Worm (Caenorhabditis elegans) whole organism, early embryonic: ENCODE results near the gene F52C9.3.
A peak's percentile ranks its signal among the peaks of the same experiment; 100 is the strongest.

Source experiments
- B0310.2 ChIP-seq: sonication (generic microtip); optimal IDR thresholded peaks from 2 replicates; lab custom pipeline; 2016; ENCODE audit warnings: mild to moderate bottlenecking, missing genetic modification characterization, missing compliant biosample characterization
- F13C5.2 ChIP-seq: sonication (generic microtip); optimal IDR thresholded peaks from 2 replicates; lab custom pipeline; 2017; ENCODE audit warnings: mild to moderate bottlenecking, missing genetic modification characterization, inconsistent platforms, missing compliant biosample characterization
- aly-1 ChIP-seq: sonication (generic microtip); optimal IDR thresholded peaks from 2 replicates; lab custom pipeline; 2016; ENCODE audit warnings: missing genetic modification characterization, missing compliant biosample characterization
- ama-1 ChIP-seq: fragments of 150-350 bp; optimal IDR thresholded peaks from 2 replicates; lab custom pipeline; 2014
- ceh-13 ChIP-seq: fragments of 200-800 bp; sonication (Bioruptor generic); optimal IDR thresholded peaks from 2 replicates; lab custom pipeline; 2018; ENCODE audit warnings: mild to moderate bottlenecking, missing genetic modification characterization, missing compliant biosample characterization
- ceh-36 ChIP-seq: sonication (generic microtip); optimal IDR thresholded peaks from 2 replicates; lab custom pipeline; 2016; ENCODE audit warnings: missing genetic modification characterization, inconsistent platforms, missing compliant biosample characterization
- ets-7 ChIP-seq: sonication (generic microtip); optimal IDR thresholded peaks from 2 replicates; lab custom pipeline; 2016; ENCODE audit warnings: missing genotype, missing genetic modification characterization, missing compliant biosample characterization
- flt-1 ChIP-seq: fragments of 200-800 bp; sonication (Bioruptor generic); IDR thresholded peaks from 2 replicates; pipeline ENCODE4 v1.3.6; 2022; ENCODE audit warnings: missing genetic modification characterization, missing compliant biosample characterization
- hmbx-1 ChIP-seq: sonication (generic microtip); optimal IDR thresholded peaks from 2 replicates; lab custom pipeline; 2016; ENCODE audit warnings: mild to moderate bottlenecking, missing genetic modification characterization, missing compliant biosample characterization
- hmg-4 ChIP-seq: fragments of 200-800 bp; sonication (Bioruptor generic); optimal IDR thresholded peaks from 2 replicates; lab custom pipeline; 2018; ENCODE audit warnings: mild to moderate bottlenecking, missing genetic modification characterization, missing compliant biosample characterization
- hnd-1 ChIP-seq: sonication (generic microtip); optimal IDR thresholded peaks from 2 replicates; lab custom pipeline; 2016; ENCODE audit warnings: missing genetic modification characterization, missing compliant biosample characterization
- pes-1 ChIP-seq: fragments of 200-800 bp; sonication (Bioruptor generic); IDR thresholded peaks from 2 replicates; pipeline ENCODE4 v1.3.6; 2022; ENCODE audit warnings: missing genetic modification reagents, missing genetic modification characterization, missing compliant biosample characterization
- scrt-1 ChIP-seq: fragments of 200-800 bp; sonication (Bioruptor generic); IDR thresholded peaks from 2 replicates; pipeline ENCODE4 v1.3.6; 2022; ENCODE audit warnings: missing genetic modification characterization, missing compliant biosample characterization
- sea-1 ChIP-seq: fragments of 200-800 bp; sonication (Bioruptor generic); conservative IDR thresholded peaks from 2 replicates; pipeline ENCODE4 v1.3.6; 2022; ENCODE audit warnings: missing genetic modification characterization, missing compliant biosample characterization
- tbx-11 ChIP-seq: fragments of 200-800 bp; sonication (Bioruptor generic); IDR thresholded peaks from 2 replicates; pipeline ENCODE4 v1.3.6; 2022; ENCODE audit warnings: missing genetic modification characterization, missing compliant biosample characterization
- tbx-37 ChIP-seq: fragments of 200-800 bp; sonication (Bioruptor generic); conservative IDR thresholded peaks from 2 replicates; pipeline ENCODE4 v1.3.6; 2022; ENCODE audit warnings: missing genetic modification reagents, missing genetic modification characterization, missing compliant biosample characterization
- tra-4 ChIP-seq: sonication (generic microtip); optimal IDR thresholded peaks from 2 replicates; lab custom pipeline; 2017; ENCODE audit warnings: missing genetic modification characterization, missing compliant biosample characterization

F52C9.3 gene

DNA sequence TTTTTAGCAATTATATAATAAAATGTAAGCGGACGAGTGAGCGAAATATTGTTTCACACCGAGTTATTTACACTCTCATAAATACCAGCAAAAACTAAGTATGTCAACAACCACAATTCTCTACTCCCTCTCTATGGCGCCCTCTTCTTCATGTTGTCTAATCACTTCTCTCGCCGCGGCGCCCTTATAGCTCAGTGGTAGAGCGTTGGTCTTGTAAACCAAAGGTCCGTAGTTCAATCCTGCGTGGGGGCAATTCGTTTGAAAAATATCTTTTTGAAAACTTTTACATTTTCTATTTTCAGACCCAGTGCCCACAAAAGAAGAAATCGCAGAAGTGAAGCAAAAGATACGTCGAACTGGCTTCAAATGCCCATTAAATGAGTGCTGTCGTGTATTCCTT, 16.0 kb upstream of the F52C9.3 start:
- TF ChIP-seq hnd-1 (peak; percentile 44), F13C5.2 (peak; percentile 8), ama-1 (lab: Kevin White, UChicago) (no peak), tbx-11 (GFP tag; lab: Robert Waterston, UW) (no peak; the same call in none of the 2 replicates), hmg-4 (GFP tag; lab: Kevin White, UChicago) (no peak), B0310.2 (tag; lab: Kevin White, UChicago) (no peak), scrt-1 (GFP tag; lab: Robert Waterston, UW) (peak; percentile 68; the same call in 1 of the 2 replicates), tra-4 (tag; lab: Kevin White, UChicago) (no peak), flt-1 (no peak), pes-1 (GFP tag; lab: Robert Waterston, UW) (peak; percentile 81), hmbx-1 (no peak), ets-7 (no peak), ceh-36 (tag; lab: Kevin White, UChicago) (peak; percentile 51), tbx-37 (peak; percentile 72), sea-1 (GFP tag; lab: Robert Waterston, UW) (0 out of 2 replicates have a peak, but pooled peaks have one; percentile 54), aly-1 (tag; lab: Kevin White, UChicago) (no peak), ceh-13 (GFP tag; lab: Kevin White, UChicago) (peak; percentile 9)

DNA sequence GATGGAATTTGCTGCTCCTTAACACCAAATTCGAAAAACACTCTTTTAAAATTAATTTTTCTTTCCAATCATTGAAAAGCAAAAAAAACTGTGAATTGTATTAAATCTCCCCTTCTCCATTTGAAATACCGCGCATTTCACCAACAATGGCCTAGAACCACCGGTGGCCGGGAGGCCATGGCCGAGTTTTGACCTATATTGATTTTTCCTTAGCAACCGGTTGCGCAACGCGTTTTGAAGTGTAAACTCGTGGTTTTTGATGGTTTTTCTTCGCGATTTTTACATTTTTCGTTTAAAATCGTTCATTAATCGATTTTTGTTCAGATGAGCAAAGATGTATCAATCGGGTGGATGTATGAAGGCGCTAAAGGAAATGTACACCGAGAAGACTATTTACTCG, 13.4 kb upstream of the F52C9.3 start, which contains the start of gene mog-3:
mog-3 (plus strand) TSS at position 319 of the 400 bp plus-strand sequence.
- no peak for TF ChIP-seq ama-1 (lab: Kevin White, UChicago)
- peak; percentile 22; the same call in 1 of the 2 replicates for TF ChIP-seq tbx-11 (GFP tag; lab: Robert Waterston, UW)
- TF ChIP-seq flt-1 = 0 out of 2 replicates have a peak, but pooled peaks have one; percentile 37
- TF ChIP-seq tra-4 (tag; lab: Kevin White, UChicago) = peak; percentile 9
- peak; percentile 83 for TF ChIP-seq tbx-37
- no peak for TF ChIP-seq aly-1 (tag; lab: Kevin White, UChicago)
- no peak for TF ChIP-seq ceh-13 (GFP tag; lab: Kevin White, UChicago)
- TF ChIP-seq ets-7 = peak; percentile 4
- peak; percentile 63; the same call in 1 of the 2 replicates for TF ChIP-seq pes-1 (GFP tag; lab: Robert Waterston, UW)
- TF ChIP-seq F13C5.2 = peak; percentile 15
- TF ChIP-seq B0310.2 (tag; lab: Kevin White, UChicago) = no peak
- TF ChIP-seq sea-1 (GFP tag; lab: Robert Waterston, UW) = no peak

DNA sequence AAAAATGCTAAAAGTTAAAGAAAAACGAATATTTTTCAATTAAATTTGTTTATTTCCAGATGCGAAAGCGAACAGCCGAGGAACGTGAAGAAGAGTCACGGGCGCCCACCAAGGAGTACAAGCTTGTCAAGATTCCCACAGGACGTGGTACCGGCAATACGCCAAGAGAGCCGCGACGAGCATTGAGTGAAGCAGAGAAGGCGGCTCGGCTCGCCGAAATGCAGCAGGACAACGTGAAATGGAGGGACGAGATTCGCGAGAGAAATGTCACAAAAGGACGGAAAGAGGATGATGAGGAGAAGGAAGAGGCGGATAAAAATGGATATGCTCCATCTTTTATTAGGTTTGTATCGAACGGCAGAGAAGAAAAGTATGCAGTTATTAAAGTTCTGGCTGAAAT, 11.3 kb upstream of the F52C9.3 start:
- TF ChIP-seq flt-1 (no peak), scrt-1 (GFP tag; lab: Robert Waterston, UW) (no peak), ceh-13 (GFP tag; lab: Kevin White, UChicago) (no peak), tra-4 (tag; lab: Kevin White, UChicago) (no peak), ceh-36 (tag; lab: Kevin White, UChicago) (no peak), ama-1 (lab: Kevin White, UChicago) (no peak), pes-1 (GFP tag; lab: Robert Waterston, UW) (no peak), hnd-1 (no peak), ets-7 (no peak), hmbx-1 (no peak), hmg-4 (GFP tag; lab: Kevin White, UChicago) (no peak), sea-1 (GFP tag; lab: Robert Waterston, UW) (no peak), aly-1 (tag; lab: Kevin White, UChicago) (no peak), F13C5.2 (no peak), tbx-37 (no peak), B0310.2 (tag; lab: Kevin White, UChicago) (no peak), tbx-11 (GFP tag; lab: Robert Waterston, UW) (no peak)

DNA sequence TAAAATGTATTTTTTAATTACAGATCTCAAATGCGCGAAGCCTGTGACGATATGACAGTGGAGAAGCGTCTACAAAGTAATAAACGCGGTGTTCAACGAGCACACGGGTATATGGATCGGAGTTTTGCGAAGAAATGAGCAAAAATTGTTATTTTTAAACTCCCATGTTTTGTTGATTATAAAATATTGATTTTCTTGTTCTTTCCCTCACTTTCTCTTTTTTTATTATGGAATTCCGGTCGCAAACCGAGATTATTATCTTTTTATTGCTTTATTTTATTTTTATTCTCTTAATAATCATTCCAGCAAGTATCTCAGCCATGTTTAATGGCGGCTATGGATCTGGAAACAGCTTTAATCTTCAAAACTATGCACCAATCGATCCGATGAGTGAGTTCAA, 10.7 kb upstream of the F52C9.3 start, which contains the start of gene pqe-1:
pqe-1 (plus strand) TSS at position 301 of the 400 bp plus-strand sequence.
- TF ChIP-seq B0310.2 (tag; lab: Kevin White, UChicago) (no peak), ceh-13 (GFP tag; lab: Kevin White, UChicago) (no peak), tbx-37 (no peak), F13C5.2 (no peak), ets-7 (no peak), flt-1 (no peak), hmbx-1 (no peak), ama-1 (lab: Kevin White, UChicago) (no peak), pes-1 (GFP tag; lab: Robert Waterston, UW) (no peak), sea-1 (GFP tag; lab: Robert Waterston, UW) (no peak), tbx-11 (GFP tag; lab: Robert Waterston, UW) (no peak), scrt-1 (GFP tag; lab: Robert Waterston, UW) (no peak)

DNA sequence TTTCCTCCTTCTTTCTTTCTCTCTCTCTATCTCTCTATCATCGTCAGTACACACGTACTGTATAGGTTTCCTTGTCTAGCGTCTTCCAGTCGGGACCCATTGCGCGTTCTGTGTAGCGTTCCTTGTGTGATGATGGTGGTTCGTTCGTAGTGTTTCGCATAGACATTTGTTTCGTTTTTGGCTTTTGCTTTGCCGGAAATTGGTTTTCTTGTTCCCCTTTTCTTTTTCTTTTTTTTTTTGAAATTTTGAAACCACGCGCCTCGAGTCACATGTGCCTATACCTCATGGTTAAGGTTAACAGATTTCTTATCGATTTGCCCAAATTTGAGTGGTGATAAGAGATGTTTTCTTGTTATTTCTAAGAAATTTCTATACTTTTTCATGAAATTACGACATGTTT, 3.1 kb upstream of the F52C9.3 start:
- TF ChIP-seq hmbx-1 (no peak), B0310.2 (tag; lab: Kevin White, UChicago) (no peak), tra-4 (tag; lab: Kevin White, UChicago) (no peak), hmg-4 (GFP tag; lab: Kevin White, UChicago) (peak; percentile 34), sea-1 (GFP tag; lab: Robert Waterston, UW) (0 out of 2 replicates have a peak, but pooled peaks have one; percentile 5), ceh-13 (GFP tag; lab: Kevin White, UChicago) (no peak)

DNA sequence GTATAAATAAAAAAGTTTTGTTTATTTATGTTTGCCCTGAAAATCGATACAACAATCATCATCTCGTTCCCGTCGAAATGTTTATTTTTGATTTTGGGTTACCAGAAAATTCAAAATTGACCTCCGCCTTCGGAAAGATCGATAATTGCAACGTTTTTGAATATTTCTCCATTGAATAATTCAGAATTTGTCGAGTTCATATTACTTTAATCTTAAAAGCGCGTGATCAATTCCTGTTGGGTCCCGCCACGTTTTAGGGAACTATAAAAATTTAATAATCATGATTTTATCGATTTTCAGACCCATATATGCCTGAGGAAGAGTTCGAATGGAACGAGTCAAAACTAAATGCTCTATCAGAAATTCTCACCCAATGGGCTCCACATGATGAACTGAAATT, 4.6 kb downstream of the F52C9.3 start, which contains the start of gene sorf-2:
sorf-2 (plus strand) TSS at position 301 of the 400 bp plus-strand sequence.
- TF ChIP-seq sea-1 (GFP tag; lab: Robert Waterston, UW) (no peak), tbx-11 (GFP tag; lab: Robert Waterston, UW) (no peak), ets-7 (no peak), hmbx-1 (no peak), aly-1 (tag; lab: Kevin White, UChicago) (no peak), tbx-37 (no peak), tra-4 (tag; lab: Kevin White, UChicago) (no peak), F13C5.2 (no peak), hnd-1 (no peak), flt-1 (no peak), ama-1 (lab: Kevin White, UChicago) (no peak), ceh-36 (tag; lab: Kevin White, UChicago) (no peak), pes-1 (GFP tag; lab: Robert Waterston, UW) (no peak), hmg-4 (GFP tag; lab: Kevin White, UChicago) (no peak)

DNA sequence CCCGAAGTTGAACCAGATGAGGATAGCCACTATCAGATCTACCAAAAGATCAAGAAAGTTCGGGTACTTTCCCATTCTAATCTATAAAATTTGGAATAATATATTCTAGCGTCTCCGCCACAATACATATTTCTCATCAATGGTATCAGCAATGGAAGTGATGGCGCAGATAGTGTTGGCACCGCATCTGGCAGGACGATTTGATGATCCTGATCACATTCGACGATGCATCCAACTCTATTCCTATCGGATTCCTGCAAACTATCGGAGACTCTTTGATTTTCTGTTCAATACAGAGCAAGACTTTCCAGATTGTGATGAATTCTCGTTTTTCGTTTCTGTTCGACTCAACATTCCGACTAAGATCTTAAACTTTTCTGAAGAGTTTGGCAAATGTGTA, 7.7 kb downstream of the F52C9.3 start:
- TF ChIP-seq ceh-36 (tag; lab: Kevin White, UChicago) (no peak), scrt-1 (GFP tag; lab: Robert Waterston, UW) (no peak), ama-1 (lab: Kevin White, UChicago) (no peak), flt-1 (no peak), hmbx-1 (no peak), pes-1 (GFP tag; lab: Robert Waterston, UW) (no peak), tra-4 (tag; lab: Kevin White, UChicago) (no peak), ceh-13 (GFP tag; lab: Kevin White, UChicago) (no peak), aly-1 (tag; lab: Kevin White, UChicago) (no peak), hmg-4 (GFP tag; lab: Kevin White, UChicago) (no peak), hnd-1 (no peak), sea-1 (GFP tag; lab: Robert Waterston, UW) (no peak), tbx-37 (no peak), ets-7 (no peak), B0310.2 (tag; lab: Kevin White, UChicago) (no peak), tbx-11 (GFP tag; lab: Robert Waterston, UW) (no peak), F13C5.2 (no peak)
